Fruit fly (Drosophila melanogaster) whole organism, embryonic: ENCODE measurements around the gene ph-p.

ENCODE experiments used
- Adf1 ChIP-seq: fragments of 200-800 bp; sonication (Bioruptor generic); IDR thresholded peaks from 2 replicates; pipeline ENCODE4 v1.3.6; 2022; ENCODE audit warnings: missing biosample characterization, missing genetic modification characterization
- Aef1 ChIP-seq: fragments of 200-800 bp; sonication (Bioruptor generic); IDR thresholded peaks from 3 replicates; pipeline ENCODE4 v1.3.6; 2022; ENCODE audit warnings: missing biosample characterization, missing genetic modification characterization
- Atf-2 ChIP-seq: fragments of 200-800 bp; sonication (Bioruptor generic); optimal IDR thresholded peaks from 2 replicates; lab custom pipeline; 2016; ENCODE audit warnings: missing biosample characterization, missing genetic modification characterization
- Awh ChIP-seq: fragments of 200-800 bp; sonication (Bioruptor generic); IDR thresholded peaks from 2 replicates; pipeline ENCODE4, ENCODE4 v1.3.6; 2022; ENCODE audit warnings: missing biosample characterization, missing genetic modification characterization
- Bdp1 ChIP-seq: fragments of 200-800 bp; sonication (Bioruptor generic); optimal IDR thresholded peaks from 3 replicates; lab custom pipeline; 2016; ENCODE audit warnings: missing biosample characterization, missing genetic modification characterization
- CG10267 ChIP-seq: fragments of 200-800 bp; sonication (Bioruptor generic); optimal IDR thresholded peaks from 2 replicates; lab custom pipeline; 2018; ENCODE audit warnings: missing biosample characterization, mild to moderate bottlenecking, missing genetic modification characterization, moderate library complexity
- CG12219 ChIP-seq: fragments of 200-800 bp; sonication (Bioruptor generic); optimal IDR thresholded peaks from 3 replicates; lab custom pipeline; 2018; ENCODE audit warnings: missing biosample characterization, mild to moderate bottlenecking, missing genetic modification characterization
- CG13624 ChIP-seq: fragments of 200-800 bp; sonication (Bioruptor generic); optimal IDR thresholded peaks from 2 replicates; lab custom pipeline; 2016; ENCODE audit warnings: missing biosample characterization, missing genetic modification characterization
- CG14965 ChIP-seq: fragments of 200-800 bp; sonication (Bioruptor generic); optimal IDR thresholded peaks from 2 replicates; lab custom pipeline; 2016; ENCODE audit warnings: missing biosample characterization, missing genetic modification characterization, borderline replicate concordance
- CG15073 ChIP-seq: fragments of 200-800 bp; sonication (Bioruptor generic); optimal IDR thresholded peaks from 2 replicates; lab custom pipeline; 2016; ENCODE audit warnings: missing biosample characterization, missing genetic modification characterization
- CG15601 ChIP-seq: fragments of 200-800 bp; sonication (Bioruptor generic); optimal IDR thresholded peaks from 3 replicates; lab custom pipeline; 2019; ENCODE audit warnings: missing biosample characterization, mild to moderate bottlenecking, missing genetic modification characterization, moderate library complexity
- CG15696 ChIP-seq: fragments of 200-800 bp; sonication (Bioruptor generic); optimal IDR thresholded peaks from 2 replicates; lab custom pipeline; 2019; ENCODE audit warnings: missing biosample characterization, mild to moderate bottlenecking, missing genetic modification characterization, moderate library complexity
- CG16815 ChIP-seq: fragments of 200-800 bp; sonication (Bioruptor generic); optimal IDR thresholded peaks from 3 replicates; lab custom pipeline; 2017; ENCODE audit warnings: missing biosample characterization, mild to moderate bottlenecking, missing genetic modification characterization
- CG3281 ChIP-seq: fragments of 200-800 bp; sonication (Bioruptor generic); optimal IDR thresholded peaks from 3 replicates; lab custom pipeline; 2017; ENCODE audit warnings: missing biosample characterization, mild to moderate bottlenecking, missing genetic modification characterization
- CG6272 ChIP-seq: fragments of 200-800 bp; sonication (Bioruptor generic); IDR thresholded peaks from 2 replicates; pipeline ENCODE4 v1.3.6; 2022; ENCODE audit warnings: missing biosample characterization, missing genetic modification characterization
- CG6654 ChIP-seq: fragments of 200-800 bp; sonication (Bioruptor generic); optimal IDR thresholded peaks from 2 replicates; lab custom pipeline; 2017; ENCODE audit warnings: missing biosample characterization, mild to moderate bottlenecking, missing genetic modification characterization
- CG6791 ChIP-seq: fragments of 200-800 bp; sonication (Bioruptor generic); IDR thresholded peaks from 3 replicates; pipeline ENCODE4 v1.3.6; 2022; ENCODE audit warnings: missing biosample characterization, missing genetic modification characterization; ENCODE audit not compliant: partially characterized antibody
- CG6813 ChIP-seq: fragments of 200-800 bp; sonication (Bioruptor generic); optimal IDR thresholded peaks from 2 replicates; lab custom pipeline; 2017; ENCODE audit warnings: missing biosample characterization, missing genetic modification characterization, mild to moderate bottlenecking, moderate library complexity, missing genetic modification reagents
- CG6854 ChIP-seq: fragments of 200-800 bp; sonication (Bioruptor generic); optimal IDR thresholded peaks from 3 replicates; lab custom pipeline; 2017; ENCODE audit warnings: missing biosample characterization, mild to moderate bottlenecking, missing genetic modification characterization
- CG8924 ChIP-seq: fragments of 200-800 bp; optimal IDR thresholded peaks from 3 replicates; lab custom pipeline; 2019; ENCODE audit warnings: missing biosample characterization, mild to moderate bottlenecking, missing genetic modification characterization, moderate library complexity
- Camta ChIP-seq: fragments of 200-800 bp; sonication (Bioruptor generic); optimal IDR thresholded peaks from 2 replicates; lab custom pipeline; 2016; ENCODE audit warnings: missing biosample characterization, missing genetic modification characterization
- CkIIα-i1 ChIP-seq: fragments of 200-800 bp; sonication (Bioruptor generic); IDR thresholded peaks from 2 replicates; pipeline ENCODE4 v1.3.6; 2022; ENCODE audit warnings: missing biosample characterization, missing genetic modification characterization
- Dad ChIP-seq: fragments of 200-800 bp; sonication (Bioruptor generic); optimal IDR thresholded peaks from 3 replicates; lab custom pipeline; 2016; ENCODE audit warnings: missing biosample characterization, missing genetic modification characterization
- Dip2 ChIP-seq: fragments of 200-800 bp; sonication (Bioruptor generic); IDR thresholded peaks from 2 replicates; pipeline ENCODE4 v1.3.6; 2022; ENCODE audit warnings: missing biosample characterization, missing genetic modification characterization
- Drgx ChIP-seq: fragments of 200-800 bp; sonication (Bioruptor generic); IDR thresholded peaks from 2 replicates; pipeline ENCODE4 v1.3.6; 2022; ENCODE audit warnings: missing biosample characterization, missing genetic modification characterization
- Gsc ChIP-seq: fragments of 200-800 bp; sonication (Bioruptor generic); IDR thresholded peaks from 2 replicates; pipeline ENCODE4 v1.3.6; 2022; ENCODE audit warnings: missing biosample characterization, missing genetic modification characterization
- HLHmδ ChIP-seq: fragments of 200-800 bp; sonication (Bioruptor generic); optimal IDR thresholded peaks from 2 replicates; lab custom pipeline; 2018; ENCODE audit warnings: missing biosample characterization, mild to moderate bottlenecking, missing genetic modification characterization, moderate library complexity
- HmgZ ChIP-seq: fragments of 200-800 bp; sonication (Bioruptor generic); optimal IDR thresholded peaks from 2 replicates; lab custom pipeline; 2018; ENCODE audit warnings: missing biosample characterization, mild to moderate bottlenecking, missing genetic modification characterization
- MTF-1 ChIP-seq: fragments of 200-800 bp; sonication (Bioruptor generic); optimal IDR thresholded peaks from 2 replicates; lab custom pipeline; 2018; ENCODE audit warnings: missing biosample characterization, mild to moderate bottlenecking, missing genetic modification characterization, borderline replicate concordance
- Mes4 ChIP-seq: fragments of 200-800 bp; sonication (Bioruptor generic); optimal IDR thresholded peaks from 2 replicates; lab custom pipeline; 2016; ENCODE audit warnings: missing biosample characterization, missing genetic modification characterization
- Rfx ChIP-seq: fragments of 200-800 bp; sonication (Bioruptor generic); IDR thresholded peaks from 2 replicates; pipeline ENCODE4 v1.3.6; 2022; ENCODE audit warnings: missing biosample characterization, missing genetic modification characterization
- Stat92E ChIP-seq, 3 experiments: fragments of >200 bp in 2 of 3; fragments of 200-800 bp in 1 of 3; sonication (Bioruptor generic) in 1 of 3; optimal IDR thresholded peaks; 2 replicates each; lab custom pipeline; 2017 to 2019; ENCODE audit warnings: missing biosample characterization in 3 of 3, missing genetic modification characterization in 3 of 3, mild to moderate bottlenecking in 1 of 3, moderate library complexity in 1 of 3
- ase ChIP-seq: fragments of 200-800 bp; sonication (Bioruptor generic); IDR thresholded peaks from 3 replicates; pipeline ENCODE4 v1.3.6; 2022; ENCODE audit warnings: missing biosample characterization, missing genetic modification characterization
- btn ChIP-seq: fragments of 200-800 bp; sonication (Bioruptor generic); optimal IDR thresholded peaks from 2 replicates; lab custom pipeline; 2016; ENCODE audit warnings: missing biosample characterization, missing genetic modification characterization
- corto ChIP-seq: fragments of 200-800 bp; sonication (Bioruptor generic); optimal IDR thresholded peaks from 2 replicates; lab custom pipeline; 2016; ENCODE audit warnings: missing biosample characterization, mild to moderate bottlenecking, missing genetic modification characterization, moderate library complexity
- gt ChIP-seq: fragments of 200-800 bp; sonication (Bioruptor generic); IDR thresholded peaks from 2 replicates; pipeline ENCODE4 v1.3.6; 2022; ENCODE audit warnings: missing biosample characterization, missing genetic modification characterization
- hb ChIP-seq: fragments of 200-800 bp; sonication (Bioruptor generic); IDR thresholded peaks from 3 replicates; pipeline ENCODE4 v1.3.6; 2022; ENCODE audit warnings: missing biosample characterization, missing genetic modification characterization; ENCODE audit not compliant: partially characterized antibody
- jigr1 ChIP-seq: fragments of 200-800 bp; sonication (Bioruptor generic); IDR thresholded peaks from 3 replicates; pipeline ENCODE4 v1.3.6; 2022; ENCODE audit warnings: missing biosample characterization, missing genetic modification characterization
- kni ChIP-seq: fragments of 200-800 bp; sonication (Bioruptor generic); optimal IDR thresholded peaks from 3 replicates; lab custom pipeline; 2017; ENCODE audit warnings: mild to moderate bottlenecking, missing biosample characterization, missing genetic modification reagents, missing genetic modification characterization
- lab ChIP-seq: fragments of 200-800 bp; sonication (Bioruptor generic); optimal IDR thresholded peaks from 3 replicates; lab custom pipeline; 2017; ENCODE audit warnings: missing biosample characterization, missing genetic modification characterization, mild to moderate bottlenecking, moderate library complexity, missing genetic modification reagents
- lmd ChIP-seq: fragments of 200-800 bp; sonication (Bioruptor generic); IDR thresholded peaks from 2 replicates; pipeline ENCODE4 v1.3.6; 2022; ENCODE audit warnings: missing biosample characterization, missing genetic modification characterization
- oc ChIP-seq: fragments of 200-800 bp; sonication (Bioruptor generic); optimal IDR thresholded peaks from 2 replicates; lab custom pipeline; 2018; ENCODE audit warnings: missing biosample characterization, mild to moderate bottlenecking, missing genetic modification characterization, moderate library complexity
- ro ChIP-seq: fragments of 200-800 bp; sonication (Bioruptor generic); IDR thresholded peaks from 2 replicates; pipeline ENCODE4 v1.3.6; 2022; ENCODE audit warnings: missing biosample characterization, missing genetic modification characterization
- sd ChIP-seq: fragments of 200-800 bp; sonication (Bioruptor generic); optimal IDR thresholded peaks from 3 replicates; lab custom pipeline; 2018; ENCODE audit warnings: missing biosample characterization, mild to moderate bottlenecking, missing genetic modification characterization, moderate library complexity
- stwl ChIP-seq: fragments of 200-800 bp; sonication (Bioruptor generic); optimal IDR thresholded peaks from 3 replicates; lab custom pipeline; 2018; ENCODE audit warnings: missing biosample characterization, mild to moderate bottlenecking, missing genetic modification characterization, moderate library complexity
- tap ChIP-seq: fragments of 200-800 bp; optimal IDR thresholded peaks from 3 replicates; lab custom pipeline; 2019; ENCODE audit warnings: missing biosample characterization, mild to moderate bottlenecking, missing genetic modification characterization, moderate library complexity
- toy ChIP-seq: fragments of 200-800 bp; sonication (Bioruptor generic); IDR thresholded peaks from 2 replicates; pipeline ENCODE4 v1.3.6; 2022; ENCODE audit warnings: missing biosample characterization, missing genetic modification characterization
- twi ChIP-seq: fragments of 200-800 bp; optimal IDR thresholded peaks from 2 replicates; lab custom pipeline; 2019; ENCODE audit warnings: missing biosample characterization, mild to moderate bottlenecking, missing genetic modification characterization, moderate library complexity
- wdn ChIP-seq: fragments of 200-800 bp; sonication (Bioruptor generic); IDR thresholded peaks from 2 replicates; pipeline ENCODE4 v1.3.6; 2022; ENCODE audit warnings: missing biosample characterization, missing genetic modification characterization
- z ChIP-seq: fragments of 200-800 bp; sonication (Bioruptor generic); IDR thresholded peaks from 3 replicates; pipeline ENCODE4 v1.3.6; 2022; ENCODE audit warnings: missing biosample characterization, missing genetic modification characterization

ph-p gene

dm6 chrX:2134226-2134880, 3.8 kb downstream of the ph-p start (continued):
- TF ChIP-seq z (no peak), CG6854 (peak; percentile 28), Bdp1 (GFP tag; lab: Kevin White, UChicago) (no peak), stwl (no peak), tap (tag; lab: Kevin White, UChicago) (peak; percentile 83), CG12219 (GFP tag; lab: Kevin White, UChicago) (peak; percentile 75), lmd (GFP tag; lab: Robert Waterston, UW) (peak; percentile 55), MTF-1 (GFP tag; lab: Kevin White, UChicago) (peak; percentile 34), CkIIα-i1 (GFP tag; lab: Robert Waterston, UW) (no peak), Dip2 (GFP tag; lab: Robert Waterston, UW) (no peak), CG6272 (GFP tag; lab: Robert Waterston, UW) (no peak), oc (tag; lab: Kevin White, UChicago) (peak; percentile 6), jigr1 (GFP tag; lab: Robert Waterston, UW) (no peak), Rfx (GFP tag; lab: Robert Waterston, UW) (peak; percentile 39), btn (peak; percentile 9), Aef1 (GFP tag; lab: Robert Waterston, UW) (peak; percentile 29; the same call in 2 of the 3 replicates), Gsc (GFP tag; lab: Robert Waterston, UW) (no peak), CG15073 (GFP tag; lab: Kevin White, UChicago) (peak; percentile 51), CG13624 (GFP tag; lab: Kevin White, UChicago) (peak; percentile 28), Drgx (GFP tag; lab: Robert Waterston, UW) (peak; percentile 71), hb (GFP tag; lab: Robert Waterston, UW) (no peak), CG10267 (tag; lab: Kevin White, UChicago) (peak; percentile 65), toy (GFP tag; lab: Robert Waterston, UW) (no peak), CG16815 (GFP tag; lab: Kevin White, UChicago) (peak; percentile 66), sd (tag; lab: Kevin White, UChicago) (no peak), ase (GFP tag; lab: Robert Waterston, UW) (0 out of 3 replicates have a peak, but pooled peaks have one; percentile 44), CG15601 (peak; percentile 71), CG6654 (GFP tag; lab: Kevin White, UChicago) (peak; percentile 58), corto (GFP tag; lab: Kevin White, UChicago) (peak; percentile 63), HmgZ (peak; percentile 27), wdn (GFP tag; lab: Robert Waterston, UW) (0 out of 2 replicates have a peak, but pooled peaks have one; percentile 20), Stat92E (GFP tag; optimal IDR thresholded peaks at IDR 0.05; lab: Kevin White, UChicago) (no peak), kni (no peak), HLHmδ (GFP tag; lab: Kevin White, UChicago) (no peak), Camta (GFP tag; lab: Kevin White, UChicago) (peak; percentile 16), lab (peak; percentile 81), CG6813 (GFP tag; lab: Kevin White, UChicago) (peak; percentile 66), Adf1 (GFP tag; lab: Robert Waterston, UW) (no peak), CG14965 (GFP tag; lab: Kevin White, UChicago) (no peak), gt (GFP tag; lab: Robert Waterston, UW) (no peak), CG6791 (GFP tag; lab: Robert Waterston, UW) (no peak), Awh (peak; percentile 74), Mes4 (peak; percentile 59), CG15696 (peak; percentile 45), twi (tag; lab: Kevin White, UChicago) (peak; percentile 7), Atf-2 (GFP tag; lab: Kevin White, UChicago) (peak; percentile 54), CG3281 (GFP tag; lab: Kevin White, UChicago) (peak; percentile 50), ro (no peak), Dad (GFP tag; lab: Kevin White, UChicago) (peak; percentile 28), CG8924 (tag; lab: Kevin White, UChicago) (peak; percentile 76)
